Worm (Caenorhabditis elegans) whole organism, young adult: ENCODE data around the gene col-34.
A peak's percentile ranks its signal among the peaks of the same experiment; 100 is the strongest.

Source experiments
- B0261.1 ChIP-seq: sonication (generic microtip); optimal IDR thresholded peaks from 2 replicates; lab custom pipeline; 2016; ENCODE audit warnings: mild to moderate bottlenecking, missing genetic modification characterization, moderate library complexity, missing compliant biosample characterization
- F10E7.11 ChIP-seq: sonication (generic microtip); optimal IDR thresholded peaks from 2 replicates; lab custom pipeline; 2017; ENCODE audit warnings: mild to moderate bottlenecking, missing genetic modification characterization, moderate library complexity, missing compliant biosample characterization
- F39B2.1 ChIP-seq: fragments of 200-800 bp; sonication (Bioruptor generic); IDR thresholded peaks from 2 replicates; pipeline ENCODE4 v1.3.6; 2022; ENCODE audit warnings: missing genetic modification reagents, missing genetic modification characterization, missing compliant biosample characterization
- F49E8.2 ChIP-seq: sonication (generic microtip); optimal IDR thresholded peaks from 3 replicates; lab custom pipeline; 2017; ENCODE audit warnings: missing genetic modification characterization, mild to moderate bottlenecking, missing compliant biosample characterization, antibody characterized with exemption, moderate library complexity; ENCODE audit not compliant: insufficient read depth
- K11D2.4 ChIP-seq: fragments of 200-800 bp; sonication (Bioruptor generic); IDR thresholded peaks from 2 replicates; pipeline ENCODE4 v1.3.6; 2022; ENCODE audit warnings: missing genetic modification reagents, missing genetic modification characterization, missing compliant biosample characterization
- K12H6.12 ChIP-seq: fragments of 200-800 bp; sonication (Bioruptor generic); optimal IDR thresholded peaks from 2 replicates; lab custom pipeline; 2018; ENCODE audit warnings: mild to moderate bottlenecking, missing genetic modification characterization, missing compliant biosample characterization
- Y56A3A.18 ChIP-seq: fragments of 200-800 bp; sonication (Bioruptor generic); IDR thresholded peaks from 2 replicates; pipeline ENCODE4 v1.3.6; 2022; ENCODE audit warnings: missing genetic modification reagents, missing genetic modification characterization, missing compliant biosample characterization
- Y95B8A.8 ChIP-seq: fragments of 200-800 bp; sonication (Bioruptor generic); IDR thresholded peaks from 2 replicates; pipeline ENCODE4 v1.3.6; 2022; ENCODE audit warnings: missing genetic modification reagents, missing genetic modification characterization, missing compliant biosample characterization
- attf-3 ChIP-seq: fragments of 200-800 bp; sonication (Bioruptor generic); conservative IDR thresholded peaks from 2 replicates; pipeline ENCODE4 v1.3.6; 2022; ENCODE audit warnings: missing genetic modification reagents, missing genetic modification characterization, missing compliant biosample characterization
- attf-5 ChIP-seq: fragments of 200-800 bp; sonication (Bioruptor generic); optimal IDR thresholded peaks from 2 replicates; lab custom pipeline; 2018; ENCODE audit warnings: mild to moderate bottlenecking, missing genetic modification characterization, missing compliant biosample characterization
- ceh-79 ChIP-seq: sonication (generic microtip); optimal IDR thresholded peaks from 2 replicates; lab custom pipeline; 2017; ENCODE audit warnings: mild to moderate bottlenecking, missing genetic modification characterization, missing compliant biosample characterization
- chd-7 ChIP-seq: sonication (generic microtip); optimal IDR thresholded peaks from 2 replicates; lab custom pipeline; 2016; ENCODE audit warnings: mild to moderate bottlenecking, missing genetic modification characterization, moderate library complexity, missing compliant biosample characterization
- dox-1 ChIP-seq: fragments of 200-800 bp; sonication (Bioruptor generic); IDR thresholded peaks from 2 replicates; pipeline ENCODE4 v1.3.6; 2022; ENCODE audit warnings: missing genetic modification reagents, missing genetic modification characterization, missing compliant biosample characterization
- efl-1 ChIP-seq: fragments of 150-350 bp; optimal IDR thresholded peaks from 2 replicates; lab custom pipeline; 2014; ENCODE audit warnings: missing biosample characterization, missing genetic modification reagents, missing genetic modification characterization
- egl-44 ChIP-seq: fragments of 200-800 bp; sonication (Bioruptor generic); IDR thresholded peaks from 2 replicates; pipeline ENCODE4 v1.3.6; 2022; ENCODE audit warnings: missing genetic modification reagents, missing genetic modification characterization, missing compliant biosample characterization
- egrh-3 ChIP-seq: fragments of 200-800 bp; sonication (Bioruptor generic); IDR thresholded peaks from 2 replicates; pipeline ENCODE4 v1.3.6; 2022; ENCODE audit warnings: missing genetic modification reagents, missing genetic modification characterization, missing compliant biosample characterization
- him-1 ChIP-seq: sonication (generic microtip); optimal IDR thresholded peaks from 2 replicates; lab custom pipeline; 2016; ENCODE audit warnings: missing genotype, missing genetic modification reagents, missing genetic modification characterization, missing compliant biosample characterization
- hmg-1.2 ChIP-seq: fragments of 200-800 bp; sonication (Bioruptor generic); IDR thresholded peaks from 2 replicates; pipeline ENCODE4 v1.3.6; 2022; ENCODE audit warnings: missing genetic modification reagents, missing genetic modification characterization, missing compliant biosample characterization
- let-607 ChIP-seq, 2 experiments: fragments of 200-800 bp in 1 of 2; sonication (Bioruptor generic) in 1 of 2; sonication (generic microtip) in 1 of 2; optimal IDR thresholded peaks; 2 replicates each; lab custom pipeline; 2016 to 2018; ENCODE audit warnings: mild to moderate bottlenecking in 2 of 2, missing compliant biosample characterization in 2 of 2, missing genetic modification characterization in 2 of 2, moderate library complexity in 2 of 2, missing genotype in 1 of 2
- lin-40 ChIP-seq: sonication (generic microtip); optimal IDR thresholded peaks from 2 replicates; lab custom pipeline; 2016; ENCODE audit warnings: missing genetic modification characterization, mild to moderate bottlenecking, missing compliant biosample characterization, missing genotype, missing genetic modification reagents
- lin-54 ChIP-seq: fragments of 200-800 bp; sonication (Bioruptor generic); optimal IDR thresholded peaks from 2 replicates; lab custom pipeline; 2018; ENCODE audit warnings: mild to moderate bottlenecking, missing genetic modification characterization, missing compliant biosample characterization
- madf-8 ChIP-seq: fragments of 200-800 bp; sonication (Bioruptor generic); conservative IDR thresholded peaks from 2 replicates; pipeline ENCODE4 v1.3.6; 2022; ENCODE audit warnings: missing genetic modification reagents, missing genetic modification characterization, missing compliant biosample characterization
- nfya-1 ChIP-seq: sonication (generic microtip); optimal IDR thresholded peaks from 2 replicates; lab custom pipeline; 2017; ENCODE audit warnings: antibody characterized with exemption, missing compliant biosample characterization, missing genetic modification characterization, borderline replicate concordance; ENCODE audit not compliant: insufficient read depth
- nfya-2 ChIP-seq: fragments of 200-800 bp; sonication (Bioruptor generic); IDR thresholded peaks from 2 replicates; pipeline ENCODE4 v1.3.6; 2022; ENCODE audit warnings: missing genetic modification reagents, missing genetic modification characterization, missing compliant biosample characterization
- nhr-179 ChIP-seq: sonication (generic microtip); optimal IDR thresholded peaks from 2 replicates; lab custom pipeline; 2016; ENCODE audit warnings: mild to moderate bottlenecking, missing genetic modification characterization, missing compliant biosample characterization
- nhr-27 ChIP-seq: fragments of 200-800 bp; sonication (Bioruptor generic); optimal IDR thresholded peaks from 2 replicates; lab custom pipeline; 2018; ENCODE audit warnings: mild to moderate bottlenecking, missing genetic modification characterization, moderate library complexity, missing compliant biosample characterization
- rpc-1 ChIP-seq, 2 experiments: fragments of 150-350 bp in 1 of 2; sonication (generic microtip) in 1 of 2; optimal IDR thresholded peaks; 2 replicates each; lab custom pipeline; 2014 to 2018; ENCODE audit warnings: missing biosample characterization in 1 of 2, missing genetic modification characterization in 1 of 2, missing genetic modification reagents in 1 of 2, missing genotype in 1 of 2
- sdz-38 ChIP-seq: sonication (generic microtip); optimal IDR thresholded peaks from 2 replicates; lab custom pipeline; 2016; ENCODE audit warnings: missing genotype, missing genetic modification characterization, missing compliant biosample characterization
- snpc-1.1 ChIP-seq: sonication (generic microtip); optimal IDR thresholded peaks from 2 replicates; lab custom pipeline; 2017; ENCODE audit warnings: missing genetic modification characterization, mild to moderate bottlenecking, missing compliant biosample characterization, antibody characterized with exemption, moderate library complexity, missing genotype, missing genetic modification reagents; ENCODE audit not compliant: insufficient read depth
- sptf-2 ChIP-seq: fragments of 200-800 bp; sonication (Bioruptor generic); optimal IDR thresholded peaks from 2 replicates; lab custom pipeline; 2018; ENCODE audit warnings: mild to moderate bottlenecking, missing genetic modification characterization, missing compliant biosample characterization
- tbp1 ChIP-seq: fragments of 200-800 bp; sonication (Bioruptor generic); optimal IDR thresholded peaks from 2 replicates; lab custom pipeline; 2018; ENCODE audit warnings: mild to moderate bottlenecking, missing genetic modification characterization, missing compliant biosample characterization
- tbx-9 ChIP-seq: sonication (generic microtip); optimal IDR thresholded peaks from 2 replicates; lab custom pipeline; 2016; ENCODE audit warnings: borderline replicate concordance, missing genetic modification characterization, inconsistent platforms, missing compliant biosample characterization
- xnd-1 ChIP-seq: sonication (generic microtip); optimal IDR thresholded peaks from 2 replicates; lab custom pipeline; 2016; ENCODE audit warnings: missing genotype, missing genetic modification reagents, missing genetic modification characterization, missing compliant biosample characterization
- zfh-2 ChIP-seq: fragments of 200-800 bp; sonication (Bioruptor generic); conservative IDR thresholded peaks from 2 replicates; pipeline ENCODE4 v1.3.6; 2022; ENCODE audit warnings: missing genetic modification reagents, missing genetic modification characterization, missing compliant biosample characterization
- ztf-28 ChIP-seq: fragments of 200-800 bp; sonication (Bioruptor generic); IDR thresholded peaks from 2 replicates; pipeline ENCODE4 v1.3.6; 2022; ENCODE audit warnings: missing genetic modification reagents, missing genetic modification characterization, missing compliant biosample characterization

The col-34 gene

DNA sequence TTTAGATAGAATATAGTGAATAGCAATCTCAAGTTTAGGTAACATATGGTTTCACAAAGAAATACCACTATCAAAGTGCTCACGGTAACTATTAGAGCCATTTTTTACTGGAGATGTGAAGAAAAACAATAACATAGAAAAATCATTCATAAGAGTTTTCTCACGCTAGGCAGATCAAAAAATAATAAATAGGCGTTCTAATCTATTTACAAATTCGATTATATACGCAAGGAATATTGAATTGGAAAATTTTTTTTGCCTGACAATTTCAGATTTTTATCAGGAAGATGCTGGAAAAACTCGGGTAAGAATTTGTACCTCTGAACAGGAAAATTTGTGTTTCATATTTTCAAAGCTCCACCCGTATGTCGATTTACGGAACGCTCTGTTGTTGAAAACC is 16.5 kb downstream of the col-34 start, which contains the start of gene srbc-70:
srbc-70 (minus strand) TSS at position 101 of the 400 bp plus-strand sequence.
- TF ChIP-seq rpc-1 (optimal IDR thresholded peaks at IDR 0.05; lab: Kevin White, UChicago) (no peak), rpc-1 (tag; optimal IDR thresholded peaks at IDR 0.05; lab: Kevin White, UChicago) (no peak), let-607 (tag; optimal IDR thresholded peaks at IDR 0.05; lab: Kevin White, UChicago) (no peak), sdz-38 (tag; lab: Kevin White, UChicago) (no peak), tbx-9 (tag; lab: Kevin White, UChicago) (no peak), egrh-3 (GFP tag; lab: Robert Waterston, UW) (no peak)

DNA sequence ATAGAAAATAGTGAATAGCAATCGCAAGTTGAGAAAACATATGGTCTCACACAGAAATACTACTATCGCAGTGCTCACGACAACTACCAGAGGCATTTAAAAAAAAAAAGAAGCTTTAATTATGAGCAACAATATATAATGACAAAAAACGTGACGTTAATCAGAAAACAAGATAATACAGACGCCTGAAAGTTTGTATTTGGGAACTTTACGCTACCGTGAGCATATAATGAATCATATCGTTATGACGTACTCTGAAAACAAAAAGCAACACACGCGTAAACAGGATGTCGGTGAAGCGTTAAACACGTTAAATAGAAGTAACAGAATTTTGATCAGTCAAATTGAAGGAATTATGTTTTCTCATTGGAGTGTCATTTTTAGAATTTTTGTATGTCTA is 18.6 kb downstream of the col-34 start, which contains the start of gene srbc-71:
srbc-71 (minus strand) TSS at position 101 of the 400 bp plus-strand sequence.
- TF ChIP-seq egrh-3 (GFP tag; lab: Robert Waterston, UW) (no peak), sptf-2 (GFP tag; lab: Kevin White, UChicago) (no peak), nhr-179 (no peak), F39B2.1 (GFP tag; lab: Robert Waterston, UW) (no peak), snpc-1.1 (tag; lab: Kevin White, UChicago) (no peak), attf-5 (GFP tag; lab: Kevin White, UChicago) (no peak), nfya-1 (tag; lab: Kevin White, UChicago) (no peak)

DNA sequence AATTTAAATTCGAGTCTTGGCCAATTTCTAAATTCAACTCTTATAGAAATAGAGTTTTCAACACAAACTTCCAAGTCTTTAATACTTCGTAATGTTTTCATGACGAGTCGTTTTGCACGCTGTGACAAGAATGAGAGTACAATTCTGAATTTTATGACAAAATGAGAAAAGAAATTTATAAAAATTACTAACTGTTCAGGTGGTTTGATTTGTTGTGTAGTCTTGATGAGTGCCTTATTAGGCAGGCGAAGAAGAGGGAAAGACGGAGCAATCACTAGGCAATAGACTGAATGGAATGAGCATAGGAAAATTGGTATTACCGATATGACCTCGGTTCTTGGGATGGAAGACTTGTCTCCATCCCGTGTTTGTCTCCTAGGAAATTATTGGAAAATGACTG is 24.4 kb downstream of the col-34 start, which contains the start of gene F30B5.11:
F30B5.11 (minus strand) TSS at position 101 of the 400 bp plus-strand sequence.
- TF ChIP-seq Y56A3A.18 (GFP tag; lab: Robert Waterston, UW): no peak
- no peak for TF ChIP-seq nhr-27 (tag; lab: Kevin White, UChicago)
- no peak for TF ChIP-seq F49E8.2 (tag; lab: Kevin White, UChicago)
- TF ChIP-seq xnd-1: no peak
- TF ChIP-seq F10E7.11 (tag; lab: Kevin White, UChicago): no peak
- TF ChIP-seq him-1 (tag; lab: Kevin White, UChicago): no peak
- TF ChIP-seq lin-40 (tag; lab: Kevin White, UChicago): no peak

DNA sequence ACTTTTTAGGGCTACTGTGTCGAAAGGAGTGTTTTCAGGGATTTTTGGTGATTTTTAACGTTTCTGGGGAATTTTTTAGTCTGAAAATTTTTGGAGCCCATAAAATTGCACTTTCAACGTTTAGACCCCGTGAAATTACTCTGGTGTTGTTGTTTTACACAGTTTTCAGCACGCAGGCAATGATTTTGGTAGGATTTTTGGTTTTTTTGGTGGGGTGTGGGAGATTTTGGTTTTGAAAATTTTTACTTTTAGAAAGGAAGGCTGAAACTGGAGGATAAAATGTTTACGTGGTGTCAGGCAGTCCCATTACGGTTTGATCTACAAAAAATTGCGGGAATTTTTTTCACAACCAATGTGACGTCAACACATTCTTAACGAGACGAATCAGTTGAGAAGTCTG is 26.1 kb downstream of the col-34 start:
- TF ChIP-seq madf-8 (GFP tag; lab: Robert Waterston, UW) (no peak), Y56A3A.18 (GFP tag; lab: Robert Waterston, UW) (0 out of 2 replicates have a peak, but pooled peaks have one; percentile 39), lin-54 (GFP tag; lab: Kevin White, UChicago) (no peak), F39B2.1 (GFP tag; lab: Robert Waterston, UW) (no peak)

DNA sequence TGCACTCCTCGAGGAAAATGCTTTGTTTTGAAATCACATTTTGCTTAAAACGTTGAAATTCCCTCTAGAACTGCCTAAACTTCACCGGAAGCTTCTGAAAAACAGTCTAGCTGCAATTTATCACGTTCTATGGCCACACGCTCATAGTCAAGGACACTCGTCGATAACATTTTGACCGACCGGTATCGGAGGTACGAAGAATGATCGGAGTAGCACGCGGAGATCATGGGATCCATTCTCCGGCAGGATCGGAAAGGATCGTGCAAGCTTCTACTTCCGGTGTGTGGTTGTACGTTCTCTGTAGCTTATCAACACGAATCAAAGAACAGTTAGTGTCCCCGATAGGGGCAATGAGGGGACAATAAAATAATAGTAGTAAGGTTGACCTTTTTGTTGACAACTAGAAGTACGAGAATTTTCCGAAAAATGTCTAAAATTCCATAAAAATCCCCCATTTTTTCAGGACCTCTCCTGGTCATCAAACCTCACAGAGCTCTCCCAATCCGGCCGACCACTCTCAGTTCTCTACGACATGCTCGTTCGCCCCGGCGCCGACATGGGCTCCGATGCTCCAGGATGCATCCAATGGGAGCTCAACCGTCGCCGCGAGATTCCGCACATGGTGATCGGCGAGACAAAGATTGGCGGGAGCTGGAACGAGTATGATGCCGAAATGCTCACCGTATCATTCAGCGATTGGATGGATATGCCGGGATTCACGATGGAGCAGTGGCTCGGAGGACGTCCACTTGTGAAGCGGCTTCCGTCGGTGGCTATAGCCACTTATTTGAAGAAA is 28.1 kb downstream of the col-34 start:
- TF ChIP-seq egrh-3 (GFP tag; lab: Robert Waterston, UW) (peak; percentile 23; the same call in 1 of the 2 replicates), zfh-2 (GFP tag; lab: Robert Waterston, UW) (peak; percentile 79), Y95B8A.8 (no peak), attf-3 (GFP tag; lab: Robert Waterston, UW) (no peak)

DNA sequence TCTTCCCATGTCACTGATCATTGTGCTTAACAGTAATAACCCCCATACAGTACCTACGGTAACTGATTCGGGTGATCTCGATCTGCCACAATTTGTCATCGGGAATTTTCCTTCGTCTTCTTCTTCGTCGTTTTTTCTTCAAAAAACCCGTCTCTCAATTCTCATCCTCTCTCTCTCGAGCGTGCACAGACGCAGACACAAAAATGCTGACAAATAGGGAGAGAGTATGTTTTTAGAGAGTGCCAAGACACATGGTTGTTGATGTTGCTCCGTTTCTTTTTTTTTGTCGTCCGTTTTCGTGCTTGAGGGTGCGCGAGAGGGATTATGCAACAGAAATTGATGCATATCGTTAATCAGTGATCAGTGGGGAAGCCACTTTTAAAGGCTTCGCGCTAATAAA is 29.1 kb downstream of the col-34 start:
- no peak for TF ChIP-seq B0261.1 (tag; lab: Kevin White, UChicago)
- peak; percentile 53; the same call in 1 of the 2 replicates for TF ChIP-seq hmg-1.2 (GFP tag; lab: Robert Waterston, UW)
- 0 out of 2 replicates have a peak, but pooled peaks have one; percentile 38 for TF ChIP-seq zfh-2 (GFP tag; lab: Robert Waterston, UW)
- TF ChIP-seq dox-1 (GFP tag; lab: Robert Waterston, UW): 0 out of 2 replicates have a peak, but pooled peaks have one; percentile 35
- no peak for TF ChIP-seq efl-1 (GFP tag; lab: Kevin White, UChicago)
- TF ChIP-seq attf-5 (GFP tag; lab: Kevin White, UChicago): peak; percentile 40
- 0 out of 2 replicates have a peak, but pooled peaks have one; percentile 43 for TF ChIP-seq egl-44 (GFP tag; lab: Robert Waterston, UW)
- no peak for TF ChIP-seq ztf-28 (GFP tag; lab: Robert Waterston, UW)
- peak; percentile 35; the same call in 1 of the 2 replicates for TF ChIP-seq K11D2.4 (GFP tag; lab: Robert Waterston, UW)
- peak; percentile 76 for TF ChIP-seq K12H6.12 (tag; lab: Kevin White, UChicago)
- TF ChIP-seq tbp1 (GFP tag; lab: Kevin White, UChicago): peak; percentile 5
- TF ChIP-seq ceh-79: no peak
- no peak for TF ChIP-seq F10E7.11 (tag; lab: Kevin White, UChicago)
- TF ChIP-seq chd-7 (tag; lab: Kevin White, UChicago): peak; percentile 9
- 0 out of 2 replicates have a peak, but pooled peaks have one; percentile 5 for TF ChIP-seq nfya-2
